Worm (Caenorhabditis elegans) whole organism, L4 larva: ENCODE measurements around the gene AH9.3.

ENCODE experiments used
- F49E8.2 ChIP-seq: sonication (generic microtip); optimal IDR thresholded peaks from 2 replicates; lab custom pipeline; 2016; ENCODE audit warnings: missing compliant biosample characterization, mild to moderate bottlenecking, missing genetic modification characterization, borderline replicate concordance
- Y48G9A.11 ChIP-seq: fragments of 200-800 bp; sonication (Bioruptor generic); IDR thresholded peaks from 2 replicates; pipeline ENCODE4 v1.3.6; 2022; ENCODE audit warnings: missing genetic modification reagents, missing genetic modification characterization, missing compliant biosample characterization
- aha-1 ChIP-seq: fragments of 150-350 bp; peaks from one replicate; lab custom pipeline; 2014; ENCODE audit warnings: missing biosample characterization, missing genetic modification characterization
- aly-2 ChIP-seq: sonication (generic microtip); optimal IDR thresholded peaks from 2 replicates; lab custom pipeline; 2018; ENCODE audit warnings: missing biosample characterization, missing genetic modification characterization
- ceh-28 ChIP-seq: fragments of 150-350 bp; optimal IDR thresholded peaks from 2 replicates; lab custom pipeline; 2014; ENCODE audit warnings: missing biosample characterization, missing genetic modification reagents, missing genetic modification characterization
- daf-16 ChIP-seq, 3 experiments: sonication (generic microtip); optimal IDR thresholded peaks; 2 replicates each; lab custom pipeline; 2016 to 2017; ENCODE audit warnings: missing genetic modification characterization in 3 of 3, missing genetic modification reagents in 3 of 3, mild to moderate bottlenecking in 2 of 3, missing compliant biosample characterization in 2 of 3, missing biosample characterization in 1 of 3, moderate library complexity in 1 of 3
- dmd-6 ChIP-seq: fragments of 200-800 bp; sonication (Bioruptor generic); IDR thresholded peaks from 2 replicates; pipeline ENCODE4 v1.3.6; 2022; ENCODE audit warnings: missing genetic modification reagents, missing genetic modification characterization, missing compliant biosample characterization
- dpl-1 ChIP-seq: fragments of 150-350 bp; optimal IDR thresholded peaks from 2 replicates; lab custom pipeline; 2014; ENCODE audit warnings: missing biosample characterization, missing genetic modification reagents, missing genetic modification characterization
- dve-1 ChIP-seq: sonication (generic microtip); optimal IDR thresholded peaks from 2 replicates; lab custom pipeline; 2017; ENCODE audit warnings: antibody characterized with exemption, mild to moderate bottlenecking, missing genetic modification characterization, missing compliant biosample characterization; ENCODE audit not compliant: insufficient read depth
- egl-43 ChIP-seq: fragments of 200-800 bp; sonication (Bioruptor generic); IDR thresholded peaks from 2 replicates; pipeline ENCODE4 v1.3.6; 2022; ENCODE audit warnings: missing genetic modification reagents, missing genetic modification characterization, missing compliant biosample characterization
- hif-1 ChIP-seq, 2 experiments: sonication (generic microtip); optimal IDR thresholded peaks; 2 replicates each; lab custom pipeline; 2016 to 2017; ENCODE audit warnings: missing compliant biosample characterization in 2 of 2, missing genetic modification characterization in 2 of 2, missing genetic modification reagents in 2 of 2, missing genotype in 2 of 2, mild to moderate bottlenecking in 1 of 2
- hlh-11 ChIP-seq: fragments of 200-800 bp; sonication (Bioruptor generic); optimal IDR thresholded peaks from 2 replicates; lab custom pipeline; 2018; ENCODE audit warnings: mild to moderate bottlenecking, missing genetic modification characterization, missing compliant biosample characterization
- hlh-30 ChIP-seq: sonication (generic microtip); optimal IDR thresholded peaks from 2 replicates; lab custom pipeline; 2017; ENCODE audit warnings: antibody characterized with exemption, mild to moderate bottlenecking, missing genetic modification characterization, missing compliant biosample characterization; ENCODE audit not compliant: insufficient read depth
- hmg-1.1 ChIP-seq: fragments of 200-800 bp; sonication (Bioruptor generic); IDR thresholded peaks from 2 replicates; pipeline ENCODE4 v1.3.6; 2022; ENCODE audit warnings: missing genetic modification reagents, missing genetic modification characterization, missing compliant biosample characterization
- lin-1 ChIP-seq: fragments of 200-800 bp; sonication (Bioruptor generic); IDR thresholded peaks from 2 replicates; pipeline ENCODE4 v1.3.6; 2022; ENCODE audit warnings: missing genetic modification reagents, missing genetic modification characterization, missing compliant biosample characterization
- lin-38 ChIP-seq: fragments of 200-800 bp; sonication (Bioruptor generic); IDR thresholded peaks from 2 replicates; pipeline ENCODE4 v1.3.6; 2022; ENCODE audit warnings: missing genetic modification reagents, missing genetic modification characterization, missing compliant biosample characterization
- lir-3 ChIP-seq: sonication (generic microtip); optimal IDR thresholded peaks from 2 replicates; lab custom pipeline; 2016; ENCODE audit warnings: mild to moderate bottlenecking, missing genetic modification characterization, missing compliant biosample characterization
- lsy-2 ChIP-seq, 2 experiments: fragments of 150-350 bp in 1 of 2; sonication (generic microtip) in 1 of 2; optimal IDR thresholded peaks; 2 replicates each; lab custom pipeline; 2014 to 2017; ENCODE audit warnings: missing biosample characterization in 2 of 2, missing genetic modification characterization in 2 of 2
- mdl-1 ChIP-seq, 2 experiments: fragments of 150-350 bp in 1 of 2; sonication (generic microtip) in 1 of 2; optimal IDR thresholded peaks; 2 replicates each; lab custom pipeline; 2014 to 2017; ENCODE audit warnings: missing biosample characterization in 2 of 2, missing genetic modification characterization in 2 of 2
- mep-1 ChIP-seq: fragments of 150-350 bp; sonication (generic microtip); optimal IDR thresholded peaks from 3 replicates; lab custom pipeline; 2014; ENCODE audit warnings: missing biosample characterization, missing genetic modification characterization
- mxl-2 ChIP-seq: fragments of 200-800 bp; sonication (Bioruptor generic); conservative IDR thresholded peaks from 2 replicates; pipeline ENCODE4 v1.3.6; 2022; ENCODE audit warnings: missing genetic modification reagents, missing genetic modification characterization, missing compliant biosample characterization
- mxl-3 ChIP-seq: fragments of 200-800 bp; sonication (Bioruptor generic); optimal IDR thresholded peaks from 2 replicates; lab custom pipeline; 2018; ENCODE audit warnings: mild to moderate bottlenecking, missing genetic modification characterization, missing compliant biosample characterization
- nhr-102 ChIP-seq: sonication (generic microtip); optimal IDR thresholded peaks from 2 replicates; lab custom pipeline; 2016; ENCODE audit warnings: mild to moderate bottlenecking, missing genetic modification characterization, moderate library complexity, missing compliant biosample characterization
- nhr-25 ChIP-seq: sonication (generic microtip); optimal IDR thresholded peaks from 2 replicates; lab custom pipeline; 2017; ENCODE audit warnings: missing genetic modification characterization, mild to moderate bottlenecking, missing compliant biosample characterization, antibody characterized with exemption, moderate library complexity, borderline replicate concordance; ENCODE audit not compliant: insufficient read depth
- nhr-28 ChIP-seq: fragments of 150-350 bp; optimal IDR thresholded peaks from 2 replicates; lab custom pipeline; 2014; ENCODE audit warnings: missing biosample characterization, missing genetic modification characterization
- nhr-41 ChIP-seq: fragments of 200-800 bp; sonication (Bioruptor generic); IDR thresholded peaks from 2 replicates; pipeline ENCODE4 v1.3.6; 2022; ENCODE audit warnings: missing genetic modification reagents, missing genetic modification characterization, missing compliant biosample characterization
- nhr-6 ChIP-seq: fragments of 150-350 bp; optimal IDR thresholded peaks from 2 replicates; lab custom pipeline; 2014; ENCODE audit warnings: missing biosample characterization, missing genetic modification characterization
- nhr-77 ChIP-seq: fragments of 150-350 bp; optimal IDR thresholded peaks from 2 replicates; lab custom pipeline; 2014; ENCODE audit warnings: missing biosample characterization, missing genetic modification characterization
- set-16 ChIP-seq: fragments of 200-800 bp; sonication (Bioruptor generic); IDR thresholded peaks from 2 replicates; pipeline ENCODE4 v1.3.6; 2022; ENCODE audit warnings: missing genetic modification reagents, missing genetic modification characterization, missing compliant biosample characterization
- snpc-1.2 ChIP-seq: fragments of 200-800 bp; sonication (Bioruptor generic); IDR thresholded peaks from 2 replicates; pipeline ENCODE4 v1.3.6; 2022; ENCODE audit warnings: missing genetic modification reagents, missing genetic modification characterization, missing compliant biosample characterization
- spr-1 ChIP-seq: sonication (generic microtip); optimal IDR thresholded peaks from 2 replicates; lab custom pipeline; 2016; ENCODE audit warnings: mild to moderate bottlenecking, missing genetic modification characterization, missing compliant biosample characterization
- tra-1 ChIP-seq: fragments of 200-800 bp; sonication (Bioruptor generic); IDR thresholded peaks from 2 replicates; pipeline ENCODE4 v1.3.6; 2022; ENCODE audit warnings: missing genetic modification reagents, missing genetic modification characterization, missing compliant biosample characterization
- unc-39 ChIP-seq: sonication (generic microtip); optimal IDR thresholded peaks from 2 replicates; lab custom pipeline; 2017; ENCODE audit warnings: missing biosample characterization, missing genetic modification characterization
- unc-62 ChIP-seq, 3 experiments: fragments of 150-350 bp in 1 of 3; sonication (generic microtip); optimal IDR thresholded peaks in 2 of 3; peaks in 1 of 3; 1 replicate in 1 of 3; 2 replicates in 2 of 3; lab custom pipeline; 2014 to 2017; ENCODE audit warnings: missing biosample characterization in 3 of 3, missing genetic modification characterization in 3 of 3, missing genetic modification reagents in 3 of 3, missing genotype in 1 of 3
- zip-2 ChIP-seq: fragments of 150-350 bp; optimal IDR thresholded peaks from 2 replicates; lab custom pipeline; 2014; ENCODE audit warnings: missing biosample characterization, missing genetic modification characterization

The AH9.3 gene

DNA sequence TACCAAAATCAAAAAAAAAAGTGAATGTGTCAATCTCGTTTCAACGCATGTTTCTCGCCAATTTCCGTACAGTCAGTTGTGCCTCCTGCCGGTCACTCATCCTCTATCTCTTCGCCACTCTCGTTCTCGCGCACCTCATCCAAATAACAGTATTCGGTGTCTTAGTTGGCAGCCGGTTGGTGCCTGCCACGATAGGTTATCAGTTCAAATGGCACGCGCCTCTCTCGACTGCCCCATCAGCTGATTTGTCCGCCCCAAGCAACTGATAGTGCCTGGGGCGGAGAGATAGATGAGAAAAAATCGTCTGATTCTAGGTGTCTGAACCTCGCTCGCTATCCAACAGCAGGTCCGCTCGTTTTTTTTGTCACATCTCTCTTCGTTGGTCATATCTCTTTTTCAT is 45.8 kb downstream of the AH9.3 start:
- TF ChIP-seq unc-39 (no peak), zip-2 (tag; lab: Kevin White, UChicago) (no peak), dpl-1 (GFP tag; lab: Kevin White, UChicago) (no peak), snpc-1.2 (no peak), hlh-30 (tag; lab: Kevin White, UChicago) (peak; percentile 90), hmg-1.1 (GFP tag; lab: Robert Waterston, UW) (peak; percentile 31; the same call in 1 of the 2 replicates), ceh-28 (tag; lab: Kevin White, UChicago) (no peak), aha-1 (tag; lab: Kevin White, UChicago) (peak; percentile 72), hlh-11 (peak; percentile 95), nhr-77 (peak; percentile 52), lin-1 (GFP tag; lab: Robert Waterston, UW) (0 out of 2 replicates have a peak, but pooled peaks have one; percentile 31), egl-43 (GFP tag; lab: Robert Waterston, UW) (no peak), dmd-6 (GFP tag; lab: Robert Waterston, UW) (peak; percentile 84), nhr-102 (tag; lab: Kevin White, UChicago) (peak; percentile 25), Y48G9A.11 (GFP tag; lab: Robert Waterston, UW) (no peak), nhr-6 (tag; lab: Kevin White, UChicago) (peak; percentile 23), aly-2 (no peak), unc-62 (GFP tag; optimal IDR thresholded peaks at IDR 0.05 in 1 of 2; lab: Kevin White, UChicago) (peak in 1 of 2 experiments; percentile 48), unc-62 (tag; optimal IDR thresholded peaks at IDR 0.05; lab: Kevin White, UChicago) (no peak), daf-16 (GFP tag; optimal IDR thresholded peaks at IDR 0.05; lab: Kevin White, UChicago) (no peak), daf-16 (tag; optimal IDR thresholded peaks at IDR 0.05; lab: Kevin White, UChicago) (peak; percentile 56), set-16 (peak; percentile 27; the same call in 1 of the 2 replicates), F49E8.2 (tag; lab: Kevin White, UChicago) (no peak), mxl-2 (GFP tag; lab: Robert Waterston, UW) (no peak), nhr-28 (tag; lab: Kevin White, UChicago) (peak; percentile 86), lsy-2 (tag; optimal IDR thresholded peaks at IDR 0.05; lab: Kevin White, UChicago) (peak in 1 of 2 experiments; percentile 21), lir-3 (tag; lab: Kevin White, UChicago) (no peak), hif-1 (tag; optimal IDR thresholded peaks at IDR 0.05; lab: Kevin White, UChicago) (peak in 1 of 2 experiments; percentile 44), mep-1 (tag; lab: Kevin White, UChicago) (peak; percentile 23), spr-1 (tag; lab: Kevin White, UChicago) (no peak), mxl-3 (peak; percentile 87), dve-1 (peak; percentile 60), nhr-25 (no peak), tra-1 (GFP tag; lab: Robert Waterston, UW) (peak; percentile 56; the same call in 1 of the 2 replicates), nhr-41 (0 out of 2 replicates have a peak, but pooled peaks have one; percentile 58), mdl-1 (tag; optimal IDR thresholded peaks at IDR 0.05; lab: Kevin White, UChicago) (peak; percentile 26 to 83)

ce11 chrX:2214454-2214853 is 46.4 kb downstream of the AH9.3 start:
- TF ChIP-seq snpc-1.2 (no peak), aha-1 (tag; lab: Kevin White, UChicago) (peak; percentile 11)

- TF ChIP-seq nhr-41: no peak
- TF ChIP-seq nhr-28 (tag; lab: Kevin White, UChicago): peak; percentile 20
- peak; percentile 93 for TF ChIP-seq set-16
- TF ChIP-seq hlh-30 (tag; lab: Kevin White, UChicago): peak; percentile 16
- no peak for TF ChIP-seq daf-16 (GFP tag; optimal IDR thresholded peaks at IDR 0.05; lab: Kevin White, UChicago)
- peak; percentile 93 for TF ChIP-seq daf-16 (tag; optimal IDR thresholded peaks at IDR 0.05; lab: Kevin White, UChicago)
- no peak for TF ChIP-seq lin-38 (GFP tag; lab: Robert Waterston, UW)
- peak; percentile 60 for TF ChIP-seq aha-1 (tag; lab: Kevin White, UChicago)
Observed at ce11 chrX:2213400-2214362, 47.2 kb downstream of the AH9.3 start.
